Worm (Caenorhabditis elegans): ENCODE measurements around the gene nhr-27.

- TF ChIP-seq elt-3 (tag; optimal IDR thresholded peaks at IDR 0.05) (no peak), lin-39 (tag; optimal IDR thresholded peaks at IDR 0.05) (no peak), sma-3 (GFP tag; optimal IDR thresholded peaks at IDR 0.05) (no peak), egl-27 (tag; optimal IDR thresholded peaks at IDR 0.05) (no peak), zag-1 (tag; optimal IDR thresholded peaks at IDR 0.05) (no peak), mdl-1 (tag; optimal IDR thresholded peaks at IDR 0.05) (no peak), gmeb-1 (tag; optimal IDR thresholded peaks at IDR 0.05) (no peak), fos-1 (tag; optimal IDR thresholded peaks at IDR 0.05) (no peak), snpc-4 (tag; optimal IDR thresholded peaks at IDR 0.05) (no peak), lsy-2 (tag; optimal IDR thresholded peaks at IDR 0.05) (no peak), ama-1 (optimal IDR thresholded peaks at IDR 0.05) (no peak), R02D3.7 (tag; optimal IDR thresholded peaks at IDR 0.05) (no peak), nhr-6 (tag; optimal IDR thresholded peaks at IDR 0.05) (no peak), aly-2 (tag; optimal IDR thresholded peaks at IDR 0.05) (no peak)
Measured at ce11 chrX:12792554-12792953, 15.6 kb downstream of the nhr-27 start, which contains the start of gene abf-5.

Measured in whole organism, L2 larva.